Fruit fly (Drosophila melanogaster) whole organism, embryonic: Measurements from ENCODE around the gene simj.

Source experiments
- BEAF-32 ChIP-seq: fragments of 200-800 bp; sonication (Bioruptor generic); optimal IDR thresholded peaks from 3 replicates; lab custom pipeline; 2017; ENCODE audit warnings: missing biosample characterization, missing genetic modification characterization, mild to moderate bottlenecking, moderate library complexity, missing genetic modification reagents
- CG10366 ChIP-seq: fragments of 200-800 bp; sonication (Bioruptor generic); IDR thresholded peaks from 2 replicates; pipeline ENCODE4 v1.3.6; 2022; ENCODE audit warnings: missing biosample characterization, missing genetic modification characterization
- CG10543 ChIP-seq: fragments of 200-800 bp; sonication (Bioruptor generic); optimal IDR thresholded peaks from 3 replicates; lab custom pipeline; 2017; ENCODE audit warnings: missing biosample characterization, mild to moderate bottlenecking, missing genetic modification characterization, moderate library complexity
- CG10654 ChIP-seq: fragments of 200-800 bp; sonication (Bioruptor generic); optimal IDR thresholded peaks from 2 replicates; lab custom pipeline; 2016; ENCODE audit warnings: missing biosample characterization, missing genetic modification characterization
- CG11085 ChIP-seq: fragments of 200-800 bp; sonication (Bioruptor generic); IDR thresholded peaks from 2 replicates; pipeline ENCODE4 v1.3.6; 2022; ENCODE audit warnings: missing biosample characterization, missing genetic modification characterization
- CG13123 ChIP-seq: fragments of 200-800 bp; sonication (Bioruptor generic); optimal IDR thresholded peaks from 2 replicates; lab custom pipeline; 2016; ENCODE audit warnings: missing biosample characterization, missing genetic modification characterization
- CG13894 ChIP-seq: fragments of 200-800 bp; sonication (Bioruptor generic); optimal IDR thresholded peaks from 3 replicates; lab custom pipeline; 2018; ENCODE audit warnings: missing biosample characterization, mild to moderate bottlenecking, missing genetic modification characterization, moderate library complexity
- CG16863 ChIP-seq: fragments of 200-800 bp; sonication (Bioruptor generic); optimal IDR thresholded peaks from 3 replicates; lab custom pipeline; 2016; ENCODE audit warnings: missing biosample characterization, missing genetic modification characterization
- CG17385 ChIP-seq: fragments of 200-800 bp; sonication (Bioruptor generic); optimal IDR thresholded peaks from 3 replicates; lab custom pipeline; 2018; ENCODE audit warnings: missing biosample characterization, mild to moderate bottlenecking, missing genetic modification characterization
- CG1792 ChIP-seq: fragments of 200-800 bp; sonication (Bioruptor generic); optimal IDR thresholded peaks from 2 replicates; lab custom pipeline; 2016; ENCODE audit warnings: missing biosample characterization, missing genetic modification characterization
- CG18619 ChIP-seq: fragments of 200-800 bp; sonication (Bioruptor generic); optimal IDR thresholded peaks from 3 replicates; lab custom pipeline; 2017; ENCODE audit warnings: missing biosample characterization, mild to moderate bottlenecking, missing genetic modification characterization
- CG2129 ChIP-seq: fragments of 200-800 bp; sonication (Bioruptor generic); IDR thresholded peaks from 2 replicates; pipeline ENCODE4 v1.3.6; 2022; ENCODE audit warnings: missing biosample characterization, missing genetic modification characterization; ENCODE audit not compliant: partially characterized antibody
- CG2875 ChIP-seq: fragments of 200-800 bp; sonication (Bioruptor generic); optimal IDR thresholded peaks from 2 replicates; lab custom pipeline; 2017; ENCODE audit warnings: missing biosample characterization, mild to moderate bottlenecking, missing genetic modification characterization, missing genetic modification reagents
- CG30403 ChIP-seq: fragments of 200-800 bp; sonication (Bioruptor generic); optimal IDR thresholded peaks from 3 replicates; lab custom pipeline; 2016; ENCODE audit warnings: missing biosample characterization, missing genetic modification characterization
- CG3065 ChIP-seq: fragments of 200-800 bp; sonication (Bioruptor generic); optimal IDR thresholded peaks from 2 replicates; lab custom pipeline; 2016; ENCODE audit warnings: missing biosample characterization, missing genetic modification characterization
- CG32772 ChIP-seq: fragments of 200-800 bp; sonication (Bioruptor generic); IDR thresholded peaks from 2 replicates; pipeline ENCODE4 v1.3.6; 2022; ENCODE audit warnings: missing biosample characterization, missing genetic modification characterization
- CG4404 ChIP-seq: fragments of 200-800 bp; sonication (Bioruptor generic); IDR thresholded peaks from 2 replicates; pipeline ENCODE4 v1.3.6; 2022; ENCODE audit warnings: missing biosample characterization, missing genetic modification characterization
- CG6254 ChIP-seq: fragments of 200-800 bp; sonication (Bioruptor generic); optimal IDR thresholded peaks from 3 replicates; lab custom pipeline; 2017; ENCODE audit warnings: mild to moderate bottlenecking, missing biosample characterization, missing genetic modification reagents, missing genetic modification characterization
- CG6654 ChIP-seq: fragments of 200-800 bp; sonication (Bioruptor generic); optimal IDR thresholded peaks from 2 replicates; lab custom pipeline; 2017; ENCODE audit warnings: missing biosample characterization, mild to moderate bottlenecking, missing genetic modification characterization
- CG6791 ChIP-seq: fragments of 200-800 bp; sonication (Bioruptor generic); IDR thresholded peaks from 3 replicates; pipeline ENCODE4 v1.3.6; 2022; ENCODE audit warnings: missing biosample characterization, missing genetic modification characterization; ENCODE audit not compliant: partially characterized antibody
- CHES-1-like ChIP-seq: fragments of 200-800 bp; sonication (Bioruptor generic); optimal IDR thresholded peaks from 2 replicates; lab custom pipeline; 2016; ENCODE audit warnings: missing biosample characterization, missing genetic modification characterization
- CoRest ChIP-seq: fragments of 200-800 bp; sonication (Bioruptor generic); optimal IDR thresholded peaks from 3 replicates; lab custom pipeline; 2018; ENCODE audit warnings: missing biosample characterization, mild to moderate bottlenecking, missing genetic modification characterization, moderate library complexity
- HLH54F ChIP-seq: fragments of 200-800 bp; sonication (Bioruptor generic); optimal IDR thresholded peaks from 3 replicates; lab custom pipeline; 2016; ENCODE audit warnings: missing biosample characterization, missing genetic modification characterization
- MBD-R2 ChIP-seq: fragments of 200-800 bp; sonication (Bioruptor generic); IDR thresholded peaks from 2 replicates; pipeline ENCODE4 v1.3.6; 2022; ENCODE audit warnings: missing biosample characterization, missing genetic modification characterization
- MESR4 ChIP-seq: fragments of 200-800 bp; sonication (Bioruptor generic); optimal IDR thresholded peaks from 2 replicates; lab custom pipeline; 2018; ENCODE audit warnings: missing biosample characterization, mild to moderate bottlenecking, missing genetic modification characterization, moderate library complexity
- Meics ChIP-seq: fragments of 200-800 bp; sonication (Bioruptor generic); optimal IDR thresholded peaks from 2 replicates; lab custom pipeline; 2017; ENCODE audit warnings: missing biosample characterization, mild to moderate bottlenecking, missing genetic modification characterization
- Nf-YC ChIP-seq: fragments of 200-800 bp; optimal IDR thresholded peaks from 3 replicates; lab custom pipeline; 2019; ENCODE audit warnings: missing biosample characterization, mild to moderate bottlenecking, missing genetic modification characterization, moderate library complexity
- Ptx1 ChIP-seq: fragments of 200-800 bp; sonication (Bioruptor generic); IDR thresholded peaks from 2 replicates; pipeline ENCODE4 v1.3.6; 2022; ENCODE audit warnings: missing biosample characterization, missing genetic modification characterization
- Usf ChIP-seq: fragments of 200-800 bp; sonication (Bioruptor generic); optimal IDR thresholded peaks from 2 replicates; lab custom pipeline; 2017; ENCODE audit warnings: missing genotype, missing biosample characterization, missing genetic modification characterization
- caup ChIP-seq: fragments of 200-800 bp; sonication (Bioruptor generic); optimal IDR thresholded peaks from 3 replicates; lab custom pipeline; 2017; ENCODE audit warnings: missing biosample characterization, mild to moderate bottlenecking, missing genetic modification characterization, moderate library complexity; ENCODE audit not compliant: severe bottlenecking
- crc ChIP-seq: fragments of 200-800 bp; sonication (Bioruptor generic); optimal IDR thresholded peaks from 2 replicates; lab custom pipeline; 2016; ENCODE audit warnings: missing biosample characterization, missing genetic modification characterization
- dysf ChIP-seq: fragments of 200-800 bp; sonication (Bioruptor generic); IDR thresholded peaks from 3 replicates; pipeline ENCODE4 v1.3.6; 2022; ENCODE audit warnings: missing biosample characterization, missing genetic modification characterization
- ems ChIP-seq: fragments of 200-800 bp; sonication (Bioruptor generic); optimal IDR thresholded peaks from 3 replicates; lab custom pipeline; 2016; ENCODE audit warnings: missing biosample characterization, missing genetic modification characterization
- fd96Cb ChIP-seq: fragments of 200-800 bp; sonication (Bioruptor generic); optimal IDR thresholded peaks from 2 replicates; lab custom pipeline; 2018; ENCODE audit warnings: missing biosample characterization, mild to moderate bottlenecking, missing genetic modification characterization, moderate library complexity
- grau ChIP-seq: fragments of 200-800 bp; optimal IDR thresholded peaks from 3 replicates; lab custom pipeline; 2019; ENCODE audit warnings: missing biosample characterization, mild to moderate bottlenecking, missing genetic modification characterization, moderate library complexity
- h ChIP-seq: fragments of >200 bp; optimal IDR thresholded peaks from 2 replicates; lab custom pipeline; 2017
- hb ChIP-seq: fragments of 200-800 bp; sonication (Bioruptor generic); IDR thresholded peaks from 3 replicates; pipeline ENCODE4 v1.3.6; 2022; ENCODE audit warnings: missing biosample characterization, missing genetic modification characterization; ENCODE audit not compliant: partially characterized antibody
- ken ChIP-seq: fragments of 200-800 bp; sonication (Bioruptor generic); IDR thresholded peaks from 3 replicates; pipeline ENCODE4 v1.3.6; 2022; ENCODE audit warnings: missing biosample characterization, missing genetic modification characterization
- lilli ChIP-seq: fragments of 200-800 bp; sonication (Bioruptor generic); optimal IDR thresholded peaks from 3 replicates; lab custom pipeline; 2016; ENCODE audit warnings: missing biosample characterization, missing genetic modification characterization
- lov ChIP-seq, 2 experiments: fragments of 200-800 bp in 1 of 2; fragments of >200 bp in 1 of 2; sonication (Bioruptor generic) in 1 of 2; IDR thresholded peaks in 1 of 2; optimal IDR thresholded peaks in 1 of 2; 2 replicates in 1 of 2; 3 replicates in 1 of 2; pipeline versions ENCODE4 v1.3.6 to Lab custom; 2017 to 2022; ENCODE audit warnings: missing biosample characterization in 1 of 2, missing genetic modification characterization in 1 of 2
- otp ChIP-seq: fragments of 200-800 bp; sonication (Bioruptor generic); IDR thresholded peaks from 3 replicates; pipeline ENCODE4, ENCODE4 v1.3.6; 2022; ENCODE audit warnings: missing biosample characterization, missing genetic modification characterization
- pum ChIP-seq: fragments of 200-800 bp; sonication (Bioruptor generic); optimal IDR thresholded peaks from 2 replicates; lab custom pipeline; 2016; ENCODE audit warnings: missing biosample characterization, missing genetic modification characterization
- tna ChIP-seq: fragments of 200-800 bp; sonication (Bioruptor generic); IDR thresholded peaks from 2 replicates; pipeline ENCODE4 v1.3.6; 2022; ENCODE audit warnings: missing biosample characterization, missing genetic modification characterization; ENCODE audit not compliant: partially characterized antibody
- trem ChIP-seq: fragments of 200-800 bp; optimal IDR thresholded peaks from 3 replicates; lab custom pipeline; 2019; ENCODE audit warnings: missing biosample characterization, mild to moderate bottlenecking, missing genetic modification characterization, moderate library complexity
- trh ChIP-seq: fragments of 200-800 bp; sonication (Bioruptor generic); optimal IDR thresholded peaks from 2 replicates; lab custom pipeline; 2016; ENCODE audit warnings: missing biosample characterization, missing genetic modification characterization
- zf30C ChIP-seq: fragments of 200-800 bp; sonication (Bioruptor generic); optimal IDR thresholded peaks from 3 replicates; lab custom pipeline; 2018; ENCODE audit warnings: missing biosample characterization, mild to moderate bottlenecking, missing genetic modification characterization

simj gene

DNA sequence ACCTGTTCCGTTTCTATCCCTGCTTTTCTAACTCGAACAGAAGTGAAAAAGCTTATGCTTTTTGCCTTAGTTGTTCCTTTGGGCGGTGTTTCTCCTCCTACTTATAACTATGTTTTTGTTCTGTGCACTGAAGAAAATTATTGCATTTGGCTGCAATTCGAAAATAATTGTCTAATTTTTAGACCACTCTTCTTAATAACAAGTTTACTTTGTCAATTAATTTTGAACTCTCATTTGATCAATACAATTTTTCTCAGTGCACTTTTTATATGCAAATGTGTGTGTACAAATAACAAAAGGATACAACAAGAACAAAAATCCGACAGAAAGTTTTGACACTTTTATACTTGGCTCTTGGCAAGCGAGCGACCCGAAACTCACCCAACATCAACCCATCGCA, 70.6 kb downstream of the simj start (continued):
- peak; percentile 48 for TF ChIP-seq HLH54F
- TF ChIP-seq CHES-1-like (GFP tag; lab: Kevin White, UChicago) = peak; percentile 78
- no peak for TF ChIP-seq lov (optimal IDR thresholded peaks at IDR 0.05; lab: Kevin White, UChicago)
- TF ChIP-seq lov (GFP tag; IDR thresholded peaks at IDR 0.05; lab: Robert Waterston, UW) = no peak
- peak; percentile 44 for TF ChIP-seq trh (GFP tag; lab: Kevin White, UChicago)
- peak; percentile 46 for TF ChIP-seq CG1792 (GFP tag; lab: Kevin White, UChicago)
- TF ChIP-seq CG18619 (GFP tag; lab: Kevin White, UChicago) = peak; percentile 60
- no peak for TF ChIP-seq CG6791 (GFP tag; lab: Robert Waterston, UW)
- TF ChIP-seq BEAF-32 (GFP tag; lab: Kevin White, UChicago) = no peak
- TF ChIP-seq CG6254 (GFP tag; lab: Kevin White, UChicago) = no peak
- peak; percentile 30 for TF ChIP-seq CG10654
- TF ChIP-seq CG2129 = no peak
- TF ChIP-seq MESR4 (GFP tag; lab: Kevin White, UChicago) = no peak
- TF ChIP-seq CG32772 (GFP tag; lab: Robert Waterston, UW) = 0 out of 2 replicates have a peak, but pooled peaks have one; percentile 25
- no peak for TF ChIP-seq trem (tag; lab: Kevin White, UChicago)
- peak; percentile 17 for TF ChIP-seq caup
- no peak for TF ChIP-seq CG10543
- peak; percentile 50 for TF ChIP-seq CG17385 (GFP tag; lab: Kevin White, UChicago)
- no peak for TF ChIP-seq tna (GFP tag; lab: Robert Waterston, UW)
- TF ChIP-seq Usf (GFP tag; lab: Kevin White, UChicago) = peak; percentile 13
- no peak for TF ChIP-seq CG11085 (GFP tag; lab: Robert Waterston, UW)
- peak; percentile 11 for TF ChIP-seq Nf-YC
- peak; percentile 73 for TF ChIP-seq CoRest (tag; lab: Kevin White, UChicago)
- TF ChIP-seq CG2875 = peak; percentile 6
- peak; percentile 24 for TF ChIP-seq zf30C (GFP tag; lab: Kevin White, UChicago)
- no peak for TF ChIP-seq CG13894 (tag; lab: Kevin White, UChicago)
- TF ChIP-seq grau (tag; lab: Kevin White, UChicago) = peak; percentile 75
- TF ChIP-seq CG3065 (GFP tag; lab: Kevin White, UChicago) = peak; percentile 11
- TF ChIP-seq Meics (GFP tag; lab: Kevin White, UChicago) = peak; percentile 58
- TF ChIP-seq crc (GFP tag; lab: Kevin White, UChicago) = peak; percentile 64
- no peak for TF ChIP-seq h
- peak; percentile 20; the same call in 1 of the 2 replicates for TF ChIP-seq CG4404 (GFP tag; lab: Robert Waterston, UW)
- TF ChIP-seq fd96Cb = peak; percentile 13
- peak; percentile 64 for TF ChIP-seq CG16863 (GFP tag; lab: Kevin White, UChicago)
- TF ChIP-seq CG30403 (GFP tag; lab: Kevin White, UChicago) = peak; percentile 56
- TF ChIP-seq CG10366 = peak; percentile 68
- peak; percentile 66 for TF ChIP-seq Ptx1 (GFP tag; lab: Robert Waterston, UW)
- TF ChIP-seq ken (GFP tag; lab: Robert Waterston, UW) = peak; percentile 70; the same call in 2 of the 3 replicates
- no peak for TF ChIP-seq hb
- TF ChIP-seq MBD-R2 = no peak
- peak; percentile 74 for TF ChIP-seq dysf
- TF ChIP-seq pum = peak; percentile 28
- peak; percentile 20 for TF ChIP-seq CG13123
- peak; percentile 73 for TF ChIP-seq lilli (GFP tag; lab: Kevin White, UChicago)
- TF ChIP-seq ems (GFP tag; lab: Kevin White, UChicago) = peak; percentile 51
- 0 out of 3 replicates have a peak, but pooled peaks have one; percentile 50 for TF ChIP-seq otp (GFP tag; lab: Robert Waterston, UW)
- no peak for TF ChIP-seq CG6654 (GFP tag; lab: Kevin White, UChicago)
